Fruit fly (Drosophila melanogaster): ENCODE data around the gene dpr16.

Gene dpr16

dm6 chr3R:5112814-5113486, 37.8 kb upstream of the dpr16 start (continued):
- peak; percentile 53 for TF ChIP-seq abd-A (tag; optimal IDR thresholded peaks at IDR 0.05)
- TF ChIP-seq sc (optimal IDR thresholded peaks at IDR 0.05): no peak
- peak; percentile 99 for TF ChIP-seq sc (GFP tag; optimal IDR thresholded peaks at IDR 0.05)
- peak; percentile 99 for TF ChIP-seq zfh1 (GFP tag; IDR thresholded peaks at IDR 0.05)
- TF ChIP-seq slp2 (GFP tag; optimal IDR thresholded peaks at IDR 0.05): peak; percentile 98
- peak; percentile 98 for TF ChIP-seq CG16863 (GFP tag; optimal IDR thresholded peaks at IDR 0.05)
- TF ChIP-seq CG33557 (GFP tag; optimal IDR thresholded peaks at IDR 0.05): peak; percentile 96
- peak; percentile 99 for TF ChIP-seq CG9727 (GFP tag; optimal IDR thresholded peaks at IDR 0.05)
- TF ChIP-seq CG18262 (tag; optimal IDR thresholded peaks at IDR 0.05): peak; percentile 100
- peak; percentile 86 for TF ChIP-seq NfI (GFP tag; optimal IDR thresholded peaks at IDR 0.05)
- TF ChIP-seq Opbp (GFP tag; IDR thresholded peaks at IDR 0.05; ENCODE audit: partially characterized antibody): no peak
- TF ChIP-seq Taf1 (GFP tag; IDR thresholded peaks at IDR 0.05): no peak
- peak; percentile 99 for TF ChIP-seq CG2199 (GFP tag; IDR thresholded peaks at IDR 0.05)
- peak; percentile 91 for TF ChIP-seq CG12155 (GFP tag; optimal IDR thresholded peaks at IDR 0.05)
- TF ChIP-seq pan (optimal IDR thresholded peaks at IDR 0.05): no peak
- peak in 1 of 2 experiments; percentile 91 for TF ChIP-seq pan (GFP tag; optimal IDR thresholded peaks at IDR 0.05 in 1 of 2, IDR thresholded peaks at IDR 0.05 in 1 of 2)
- peak; percentile 90 for TF ChIP-seq CG12299 (tag; optimal IDR thresholded peaks at IDR 0.05)
- peak; percentile 29 for TF ChIP-seq sug (tag; optimal IDR thresholded peaks at IDR 0.05)
- TF ChIP-seq Hmr (GFP tag; optimal IDR thresholded peaks at IDR 0.05): peak; percentile 67
- TF ChIP-seq CG10654 (GFP tag; optimal IDR thresholded peaks at IDR 0.05): peak; percentile 97
- TF ChIP-seq CG14710 (tag; optimal IDR thresholded peaks at IDR 0.05): peak; percentile 98
- TF ChIP-seq oc (tag; optimal IDR thresholded peaks at IDR 0.05): peak; percentile 99
- peak; percentile 58; the same call in 1 of the 2 replicates for TF ChIP-seq CG32532 (GFP tag; IDR thresholded peaks at IDR 0.05)
- TF ChIP-seq CG11085 (GFP tag; IDR thresholded peaks at IDR 0.05): peak; percentile 65
- TF ChIP-seq CG12071 (GFP tag; optimal IDR thresholded peaks at IDR 0.05): peak; percentile 93
- TF ChIP-seq CG9932 (GFP tag; IDR thresholded peaks at IDR 0.05): no peak
- peak; percentile 95 for TF ChIP-seq wor (GFP tag; IDR thresholded peaks at IDR 0.05)
- TF ChIP-seq eyg (GFP tag; optimal IDR thresholded peaks at IDR 0.05): peak; percentile 93
- TF ChIP-seq Mad (GFP tag; optimal IDR thresholded peaks at IDR 0.05): peak; percentile 90
- TF ChIP-seq ATbp (GFP tag; optimal IDR thresholded peaks at IDR 0.05): peak; percentile 99
- TF ChIP-seq Jarid2 (GFP tag; optimal IDR thresholded peaks at IDR 0.05): peak; percentile 81
- peak; percentile 97 for TF ChIP-seq CG15601 (tag; optimal IDR thresholded peaks at IDR 0.05)
- peak; percentile 100 for TF ChIP-seq dmrt11E (tag; optimal IDR thresholded peaks at IDR 0.05)
- TF ChIP-seq CG11560 (tag; IDR thresholded peaks at IDR 0.05): peak; percentile 76
- peak; percentile 82 for TF ChIP-seq CG30020 (tag; optimal IDR thresholded peaks at IDR 0.05)
- peak; percentile 81 for TF ChIP-seq CG15479 (GFP tag; optimal IDR thresholded peaks at IDR 0.05)
- TF ChIP-seq al (GFP tag; IDR thresholded peaks at IDR 0.05): no peak
- peak; percentile 97 for TF ChIP-seq CG6813 (GFP tag; optimal IDR thresholded peaks at IDR 0.05)
- peak; percentile 80 for TF ChIP-seq Sry-β (GFP tag; optimal IDR thresholded peaks at IDR 0.05)
- peak; percentile 92 for TF ChIP-seq CG12744 (GFP tag; optimal IDR thresholded peaks at IDR 0.05)
- 0 out of 3 replicates have a peak, but pooled peaks have one; percentile 39 for TF ChIP-seq CG6791 (GFP tag; IDR thresholded peaks at IDR 0.05; ENCODE audit: partially characterized antibody)
- peak; percentile 90 for TF ChIP-seq CG11695 (GFP tag; IDR thresholded peaks at IDR 0.05)
- TF ChIP-seq CG17829 (tag; optimal IDR thresholded peaks at IDR 0.05): peak; percentile 99
- TF ChIP-seq nmo (GFP tag; optimal IDR thresholded peaks at IDR 0.05): peak; percentile 99
- TF ChIP-seq CG3281 (GFP tag; optimal IDR thresholded peaks at IDR 0.05): peak; percentile 51
- TF ChIP-seq CG8290 (GFP tag; optimal IDR thresholded peaks at IDR 0.05): peak; percentile 99
- peak; percentile 86 to 94 for TF ChIP-seq CG8290 (tag; optimal IDR thresholded peaks at IDR 0.05)
- TF ChIP-seq CG10147 (GFP tag; optimal IDR thresholded peaks at IDR 0.05): peak; percentile 83
- TF ChIP-seq ken (GFP tag; IDR thresholded peaks at IDR 0.05): peak; percentile 97
- peak; percentile 89 for TF ChIP-seq CG4730 (GFP tag; IDR thresholded peaks at IDR 0.05)

All from whole organism, embryonic.